Worm (Caenorhabditis elegans) whole organism, late embryonic: ENCODE results near the gene C13F10.6.

Experiments used
- C38D4.7 ChIP-seq: fragments of 200-800 bp; sonication (Bioruptor generic); optimal IDR thresholded peaks from 2 replicates; lab custom pipeline; 2018; ENCODE audit warnings: mild to moderate bottlenecking, missing genetic modification characterization, moderate library complexity, missing compliant biosample characterization
- K09A11.1 ChIP-seq: sonication (generic microtip); optimal IDR thresholded peaks from 2 replicates; lab custom pipeline; 2017; ENCODE audit warnings: antibody characterized with exemption, mild to moderate bottlenecking, missing genetic modification characterization, missing compliant biosample characterization; ENCODE audit not compliant: insufficient read depth
- ahr-1 ChIP-seq: sonication (generic microtip); optimal IDR thresholded peaks from 2 replicates; lab custom pipeline; 2016; ENCODE audit warnings: missing genetic modification characterization, missing compliant biosample characterization
- ama-1 ChIP-seq: fragments of 150-350 bp; optimal IDR thresholded peaks from 2 replicates; lab custom pipeline; 2014
- ceh-14 ChIP-seq: sonication (generic microtip); optimal IDR thresholded peaks from 2 replicates; lab custom pipeline; 2016; ENCODE audit warnings: missing genotype, missing genetic modification characterization, missing compliant biosample characterization
- ceh-18 ChIP-seq: sonication (generic microtip); optimal IDR thresholded peaks from 2 replicates; lab custom pipeline; 2016; ENCODE audit warnings: missing genetic modification characterization, missing compliant biosample characterization
- ceh-2 ChIP-seq: sonication (generic microtip); optimal IDR thresholded peaks from 2 replicates; lab custom pipeline; 2016; ENCODE audit warnings: missing genotype, missing genetic modification characterization, missing compliant biosample characterization
- ceh-30 ChIP-seq: fragments of 150-350 bp; optimal IDR thresholded peaks from 2 replicates; lab custom pipeline; 2014; ENCODE audit warnings: missing biosample characterization, missing genetic modification characterization
- ceh-31 ChIP-seq: sonication (generic microtip); optimal IDR thresholded peaks from 2 replicates; lab custom pipeline; 2016; ENCODE audit warnings: missing genetic modification characterization, missing compliant biosample characterization
- ceh-34 ChIP-seq: sonication (generic microtip); optimal IDR thresholded peaks from 2 replicates; lab custom pipeline; 2016; ENCODE audit warnings: mild to moderate bottlenecking, missing genetic modification characterization, missing compliant biosample characterization
- ceh-48 ChIP-seq: sonication (generic microtip); optimal IDR thresholded peaks from 2 replicates; lab custom pipeline; 2016; ENCODE audit warnings: missing genetic modification characterization, inconsistent platforms, missing compliant biosample characterization
- ceh-6 ChIP-seq: fragments of 200-800 bp; sonication (Bioruptor generic); optimal IDR thresholded peaks from 2 replicates; lab custom pipeline; 2018; ENCODE audit warnings: mild to moderate bottlenecking, missing genetic modification characterization, missing compliant biosample characterization
- che-1 ChIP-seq: sonication (generic microtip); optimal IDR thresholded peaks from 2 replicates; lab custom pipeline; 2016; ENCODE audit warnings: mild to moderate bottlenecking, missing genetic modification characterization, missing compliant biosample characterization
- dve-1 ChIP-seq: sonication (generic microtip); optimal IDR thresholded peaks from 2 replicates; lab custom pipeline; 2017; ENCODE audit warnings: antibody characterized with exemption, mild to moderate bottlenecking, missing genetic modification characterization, missing compliant biosample characterization
- elt-2 ChIP-seq: sonication (generic microtip); optimal IDR thresholded peaks from 2 replicates; lab custom pipeline; 2016; ENCODE audit warnings: missing genetic modification reagents, missing genetic modification characterization, missing compliant biosample characterization
- elt-4 ChIP-seq: sonication (generic microtip); optimal IDR thresholded peaks from 2 replicates; lab custom pipeline; 2016; ENCODE audit warnings: missing genetic modification characterization, missing compliant biosample characterization
- ets-4 ChIP-seq: sonication (generic microtip); optimal IDR thresholded peaks from 2 replicates; lab custom pipeline; 2016; ENCODE audit warnings: missing genetic modification characterization, missing compliant biosample characterization
- eyg-1 ChIP-seq: sonication (generic microtip); optimal IDR thresholded peaks from 2 replicates; lab custom pipeline; 2016; ENCODE audit warnings: missing genotype, missing genetic modification characterization, missing compliant biosample characterization
- fax-1 ChIP-seq: sonication (generic microtip); optimal IDR thresholded peaks from 2 replicates; lab custom pipeline; 2016; ENCODE audit warnings: missing genotype, missing genetic modification characterization, missing compliant biosample characterization
- gmeb-2 ChIP-seq: sonication (generic microtip); optimal IDR thresholded peaks from 2 replicates; lab custom pipeline; 2016; ENCODE audit warnings: missing genetic modification characterization, inconsistent platforms, missing compliant biosample characterization
- hlh-13 ChIP-seq: fragments of 200-800 bp; sonication (Bioruptor generic); optimal IDR thresholded peaks from 2 replicates; lab custom pipeline; 2018; ENCODE audit warnings: mild to moderate bottlenecking, missing genetic modification characterization, missing compliant biosample characterization
- hlh-30 ChIP-seq: sonication (generic microtip); optimal IDR thresholded peaks from 2 replicates; lab custom pipeline; 2017; ENCODE audit warnings: antibody characterized with exemption, missing genetic modification characterization, missing compliant biosample characterization; ENCODE audit not compliant: insufficient read depth
- hlh-6 ChIP-seq: sonication (generic microtip); optimal IDR thresholded peaks from 2 replicates; lab custom pipeline; 2016; ENCODE audit warnings: missing genotype, missing genetic modification characterization, missing compliant biosample characterization
- hlh-8 ChIP-seq: sonication (generic microtip); optimal IDR thresholded peaks from 2 replicates; lab custom pipeline; 2016; ENCODE audit warnings: missing genotype, missing genetic modification characterization, missing compliant biosample characterization
- madf-2 ChIP-seq: sonication (generic microtip); optimal IDR thresholded peaks from 2 replicates; lab custom pipeline; 2017; ENCODE audit warnings: missing genetic modification characterization, missing compliant biosample characterization
- nfya-1 ChIP-seq: sonication (generic microtip); optimal IDR thresholded peaks from 2 replicates; lab custom pipeline; 2017; ENCODE audit warnings: missing genetic modification characterization, mild to moderate bottlenecking, missing compliant biosample characterization, antibody characterized with exemption, moderate library complexity
- nhr-11 ChIP-seq: fragments of 150-350 bp; optimal IDR thresholded peaks from 2 replicates; lab custom pipeline; 2014; ENCODE audit warnings: missing biosample characterization, missing genetic modification characterization
- nhr-232 ChIP-seq: sonication (generic microtip); optimal IDR thresholded peaks from 2 replicates; lab custom pipeline; 2016; ENCODE audit warnings: missing genetic modification characterization, missing compliant biosample characterization
- odd-2 ChIP-seq: sonication (generic microtip); optimal IDR thresholded peaks from 2 replicates; lab custom pipeline; 2017; ENCODE audit warnings: antibody characterized with exemption, mild to moderate bottlenecking, missing genetic modification characterization, missing compliant biosample characterization
- pha-2 ChIP-seq: sonication (generic microtip); optimal IDR thresholded peaks from 2 replicates; lab custom pipeline; 2017; ENCODE audit warnings: mild to moderate bottlenecking, missing genetic modification characterization, missing compliant biosample characterization
- pqm-1 ChIP-seq: sonication (generic microtip); optimal IDR thresholded peaks from 2 replicates; lab custom pipeline; 2016; ENCODE audit warnings: missing genetic modification characterization, missing compliant biosample characterization
- pros-1 ChIP-seq: fragments of 150-350 bp; optimal IDR thresholded peaks from 2 replicates; lab custom pipeline; 2014; ENCODE audit warnings: missing biosample characterization, missing genetic modification reagents, missing genetic modification characterization
- ref-2 ChIP-seq: sonication (generic microtip); optimal IDR thresholded peaks from 2 replicates; lab custom pipeline; 2016; ENCODE audit warnings: missing genetic modification characterization, missing compliant biosample characterization
- rnt-1 ChIP-seq: sonication (generic microtip); optimal IDR thresholded peaks from 2 replicates; lab custom pipeline; 2016; ENCODE audit warnings: missing genetic modification characterization, missing compliant biosample characterization
- sdc-2 ChIP-seq: sonication (generic microtip); optimal IDR thresholded peaks from 2 replicates; lab custom pipeline; 2016; ENCODE audit warnings: missing genotype, missing genetic modification characterization, missing compliant biosample characterization
- sox-2 ChIP-seq: fragments of 200-800 bp; sonication (Bioruptor generic); IDR thresholded peaks from 2 replicates; pipeline ENCODE4 v1.3.6; 2022; ENCODE audit warnings: missing genetic modification reagents, missing genetic modification characterization, missing compliant biosample characterization
- tbx-2 ChIP-seq: sonication (generic microtip); optimal IDR thresholded peaks from 2 replicates; lab custom pipeline; 2016; ENCODE audit warnings: missing genetic modification characterization, missing compliant biosample characterization
- tbx-7 ChIP-seq: sonication (generic microtip); optimal IDR thresholded peaks from 2 replicates; lab custom pipeline; 2016; ENCODE audit warnings: missing genotype, missing genetic modification characterization, missing compliant biosample characterization
- ttx-3 ChIP-seq: sonication (generic microtip); optimal IDR thresholded peaks from 2 replicates; lab custom pipeline; 2016; ENCODE audit warnings: missing genetic modification reagents, missing genetic modification characterization, missing compliant biosample characterization
- unc-3 ChIP-seq, 2 experiments: fragments of 200-800 bp in 1 of 2; sonication (Bioruptor generic) in 1 of 2; sonication (generic microtip) in 1 of 2; conservative IDR thresholded peaks in 1 of 2; optimal IDR thresholded peaks in 1 of 2; 2 replicates each; pipeline versions ENCODE4 v1.3.6 to Lab custom; 2016 to 2022; ENCODE audit warnings: missing compliant biosample characterization in 2 of 2, missing genetic modification characterization in 2 of 2, missing genetic modification reagents in 1 of 2
- unc-42 ChIP-seq: sonication (generic microtip); optimal IDR thresholded peaks from 2 replicates; lab custom pipeline; 2016; ENCODE audit warnings: missing genotype, missing genetic modification characterization, missing compliant biosample characterization
- unc-55 ChIP-seq: sonication (generic microtip); optimal IDR thresholded peaks from 2 replicates; lab custom pipeline; 2017; ENCODE audit warnings: missing biosample characterization, missing genetic modification reagents, missing genetic modification characterization
- ztf-16 ChIP-seq: sonication (generic microtip); optimal IDR thresholded peaks from 2 replicates; lab custom pipeline; 2017; ENCODE audit warnings: missing genetic modification characterization, missing compliant biosample characterization

The C13F10.6 gene

DNA sequence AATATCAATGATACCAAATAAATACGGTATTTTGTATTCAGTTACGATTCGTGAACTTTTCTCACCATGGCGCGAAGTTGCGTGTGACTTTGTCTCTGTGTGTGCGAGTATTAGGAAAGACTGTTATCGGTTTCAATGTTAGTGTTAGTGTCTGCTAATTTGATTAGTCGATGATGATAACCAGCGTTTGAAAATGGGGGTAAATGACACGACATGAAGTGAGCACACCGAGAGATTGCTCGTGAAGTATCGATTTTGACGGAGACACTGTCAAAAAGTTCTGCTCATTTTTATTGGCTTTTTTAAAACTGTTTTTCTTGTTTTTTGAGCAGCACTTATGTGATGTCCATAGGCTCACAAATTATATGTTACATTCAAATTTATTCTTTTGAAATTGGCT, 22.4 kb downstream of the C13F10.6 start:
- peak; percentile 40 for TF ChIP-seq ama-1 (lab: Kevin White, UChicago)
- no peak for TF ChIP-seq odd-2 (tag; lab: Kevin White, UChicago)
- no peak for TF ChIP-seq ceh-6 (GFP tag; lab: Kevin White, UChicago)
- TF ChIP-seq, all 69 proteins: peak for 1

DNA sequence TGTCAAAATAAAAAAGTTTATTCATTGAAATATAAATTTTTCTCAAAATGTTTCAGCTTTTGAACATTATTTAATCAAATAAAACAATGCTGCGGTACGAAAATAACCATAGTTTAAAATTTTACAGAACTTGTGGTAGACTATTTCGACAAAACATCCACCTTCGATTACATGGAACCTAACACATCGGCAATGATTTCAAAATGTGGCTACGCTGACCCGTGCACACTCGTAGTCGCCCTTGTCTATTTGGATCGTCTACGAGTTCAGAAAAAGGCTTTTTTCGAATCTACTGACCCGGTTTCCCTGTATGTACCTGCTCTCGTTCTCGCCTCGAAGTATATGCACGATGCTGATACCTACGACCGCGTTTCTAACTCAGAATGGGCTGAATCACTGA, 23.8 kb downstream of the C13F10.6 start:
- TF ChIP-seq nfya-1 = no peak
- TF ChIP-seq ceh-30 (tag; lab: Kevin White, UChicago) = no peak
- no peak for TF ChIP-seq nhr-11 (tag; lab: Kevin White, UChicago)
- TF ChIP-seq fax-1 (tag; lab: Kevin White, UChicago) = no peak
- no peak for TF ChIP-seq ttx-3 (tag; lab: Kevin White, UChicago)
- no peak for TF ChIP-seq tbx-2 (tag; lab: Kevin White, UChicago)
- TF ChIP-seq eyg-1 (tag; lab: Kevin White, UChicago) = no peak
- no peak for TF ChIP-seq odd-2 (tag; lab: Kevin White, UChicago)

- TF ChIP-seq hlh-30 (tag; lab: Kevin White, UChicago) = peak; percentile 43
- TF ChIP-seq K09A11.1 = no peak
- peak; percentile 50 for TF ChIP-seq rnt-1
- no peak for TF ChIP-seq sox-2 (GFP tag; lab: Robert Waterston, UW)
- TF ChIP-seq elt-4 (tag; lab: Kevin White, UChicago) = no peak
- TF ChIP-seq gmeb-2 (tag; lab: Kevin White, UChicago) = no peak
- TF ChIP-seq ztf-16 = no peak
- peak; percentile 23 for TF ChIP-seq madf-2 (tag; lab: Kevin White, UChicago)
- peak; percentile 58 for TF ChIP-seq unc-42 (tag; lab: Kevin White, UChicago)
- TF ChIP-seq dve-1 = peak; percentile 42
- peak; percentile 39 for TF ChIP-seq ceh-34 (tag; lab: Kevin White, UChicago)
- TF ChIP-seq fax-1 (tag; lab: Kevin White, UChicago) = no peak
- peak; percentile 64 for TF ChIP-seq tbx-2 (tag; lab: Kevin White, UChicago)
- TF ChIP-seq hlh-6 = no peak
- no peak for TF ChIP-seq ceh-6 (GFP tag; lab: Kevin White, UChicago)
- peak; percentile 20 for TF ChIP-seq pros-1 (tag; lab: Kevin White, UChicago)
- peak; percentile 72 for TF ChIP-seq ceh-31 (tag; lab: Kevin White, UChicago)
- no peak for TF ChIP-seq hlh-13 (GFP tag; lab: Kevin White, UChicago)
- no peak for TF ChIP-seq ets-4
- TF ChIP-seq C38D4.7 (GFP tag; lab: Kevin White, UChicago) = no peak
- TF ChIP-seq pqm-1 (tag; lab: Kevin White, UChicago) = no peak
- no peak for TF ChIP-seq ceh-48 (tag; lab: Kevin White, UChicago)
- peak; percentile 31 for TF ChIP-seq elt-2 (tag; lab: Kevin White, UChicago)
- no peak for TF ChIP-seq che-1 (tag; lab: Kevin White, UChicago)
- TF ChIP-seq ceh-14 (tag; lab: Kevin White, UChicago) = peak; percentile 1
- TF ChIP-seq hlh-8 = no peak
- peak; percentile 25 for TF ChIP-seq ref-2 (tag; lab: Kevin White, UChicago)
- no peak for TF ChIP-seq sdc-2 (tag; lab: Kevin White, UChicago)
- TF ChIP-seq nfya-1 = peak; percentile 88
- no peak for TF ChIP-seq ahr-1 (tag; lab: Kevin White, UChicago)
- TF ChIP-seq ceh-30 (tag; lab: Kevin White, UChicago) = peak; percentile 17
- no peak for TF ChIP-seq pha-2 (tag; lab: Kevin White, UChicago)
- peak; percentile 48 for TF ChIP-seq ceh-18 (tag; lab: Kevin White, UChicago)
- no peak for TF ChIP-seq tbx-7 (tag; lab: Kevin White, UChicago)
- no peak for TF ChIP-seq eyg-1 (tag; lab: Kevin White, UChicago)
- TF ChIP-seq unc-55 (GFP tag; lab: Kevin White, UChicago) = peak; percentile 73
- TF ChIP-seq ama-1 (lab: Kevin White, UChicago) = no peak
- TF ChIP-seq ceh-2 (tag; lab: Kevin White, UChicago) = no peak
- TF ChIP-seq unc-3 (GFP tag; conservative IDR thresholded peaks at IDR 0.05; lab: Robert Waterston, UW) = no peak
- no peak for TF ChIP-seq unc-3 (tag; optimal IDR thresholded peaks at IDR 0.05; lab: Kevin White, UChicago)
- no peak for TF ChIP-seq nhr-232 (tag; lab: Kevin White, UChicago)
These were observed 24.3 kb downstream of the C13F10.6 start, which contains the start of gene F09G2.2 for ce11 chrV:7196498-7196966. Gene F09G2.2, plus strand, starts transcription at chrV:7196916.
